Worm (Caenorhabditis elegans): ENCODE results near the gene T22G5.1.

DNA sequence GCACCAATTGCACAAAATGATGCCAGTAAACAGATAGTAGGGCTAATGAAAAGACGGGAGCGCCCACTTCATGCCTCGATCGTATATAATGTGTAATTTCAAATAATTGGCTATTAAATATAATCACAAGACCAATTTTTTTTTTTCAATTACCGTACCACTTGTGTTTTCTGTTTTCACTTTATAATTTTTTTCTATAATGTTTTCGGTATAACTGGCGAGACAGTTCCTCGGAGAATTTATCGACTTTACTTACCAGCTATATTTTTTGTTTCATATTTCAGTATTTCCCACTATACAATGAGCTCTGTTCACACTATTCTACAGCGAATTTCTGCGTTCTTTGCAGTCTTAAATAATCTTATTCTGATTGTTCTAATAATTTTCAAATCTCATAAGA lies 39.6 kb downstream of the T22G5.1 start, which contains the start of gene str-252:
- TF ChIP-seq dao-5 (tag; optimal IDR thresholded peaks at IDR 0.05) (no peak), W03F9.2 (tag; optimal IDR thresholded peaks at IDR 0.05) (no peak), him-1 (tag; optimal IDR thresholded peaks at IDR 0.05) (no peak)
